Fruit fly (Drosophila melanogaster): ENCODE data around the gene nerfin-2.
A peak's percentile ranks its signal among the peaks of the same experiment; 100 is the strongest.

nerfin-2 gene

DNA sequence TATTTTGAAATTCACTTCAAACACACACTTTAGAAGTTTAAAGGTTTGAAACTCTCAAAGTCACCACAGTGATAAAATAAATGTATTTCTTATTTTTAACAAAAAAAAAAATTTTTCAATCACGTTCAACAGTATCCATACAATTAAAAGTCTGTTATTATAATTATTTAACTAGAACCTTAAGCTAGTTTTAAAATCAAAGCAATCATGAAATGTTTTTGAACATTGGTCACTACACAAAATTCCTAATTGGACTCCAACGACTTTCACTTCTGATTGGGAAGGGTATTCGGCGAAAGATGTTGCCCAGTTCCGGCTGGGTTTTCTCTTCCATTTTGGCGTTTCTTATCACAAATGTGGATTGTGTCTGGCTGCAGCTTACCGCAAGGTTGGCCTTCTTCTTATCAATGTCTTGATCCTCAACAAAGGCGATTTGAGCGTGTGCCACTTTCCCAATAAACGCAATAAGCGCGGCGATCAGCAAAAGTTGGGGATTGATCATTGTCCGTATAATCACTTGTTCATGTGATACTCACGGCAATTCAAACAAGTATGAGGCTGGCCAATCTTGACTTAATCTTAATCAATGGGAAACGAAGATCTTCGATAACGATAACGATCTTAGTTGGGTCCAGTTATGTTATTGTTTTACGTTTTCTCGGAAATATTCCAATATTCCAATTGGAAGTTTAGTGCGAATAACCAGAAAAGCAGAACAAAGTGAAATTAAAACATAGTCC is 22.7 kb upstream of the nerfin-2 start (continued):
- TF ChIP-seq Eip75B (GFP tag; optimal IDR thresholded peaks at IDR 0.05), result peak; percentile 59
- peak; percentile 69 for TF ChIP-seq acj6 (GFP tag; optimal IDR thresholded peaks at IDR 0.05)
- peak; percentile 47 for TF ChIP-seq cyc (GFP tag; optimal IDR thresholded peaks at IDR 0.05)
- no peak for TF ChIP-seq Met (GFP tag; optimal IDR thresholded peaks at IDR 0.05)
- peak; percentile 57 for TF ChIP-seq CG31627 (GFP tag; optimal IDR thresholded peaks at IDR 0.05)
- peak; percentile 34 for TF ChIP-seq Lpt (GFP tag; optimal IDR thresholded peaks at IDR 0.05)
- TF ChIP-seq CG6854 (GFP tag; optimal IDR thresholded peaks at IDR 0.05), result peak; percentile 17
- TF ChIP-seq lz (GFP tag; optimal IDR thresholded peaks at IDR 0.05), result peak; percentile 75
- TF ChIP-seq CG4318 (GFP tag; optimal IDR thresholded peaks at IDR 0.05), result no peak
- TF ChIP-seq spab (GFP tag; optimal IDR thresholded peaks at IDR 0.05), result no peak
- TF ChIP-seq CG10669 (GFP tag; optimal IDR thresholded peaks at IDR 0.05), result peak; percentile 57
- peak; percentile 83 for TF ChIP-seq Sox102F (GFP tag; optimal IDR thresholded peaks at IDR 0.05)
- peak; percentile 95 for TF ChIP-seq svp (GFP tag)
- TF ChIP-seq Hr38 (GFP tag; optimal IDR thresholded peaks at IDR 0.05), result no peak
- peak; percentile 87 for TF ChIP-seq CG32006 (GFP tag; optimal IDR thresholded peaks at IDR 0.05)
- TF ChIP-seq Eip78C (GFP tag), result peak; percentile 93
- peak; percentile 65 for TF ChIP-seq Hr39 (GFP tag; optimal IDR thresholded peaks at IDR 0.05)
- peak; percentile 75 for TF ChIP-seq CG34406 (GFP tag; optimal IDR thresholded peaks at IDR 0.05)
- peak; percentile 51 for TF ChIP-seq Eip93F (GFP tag; optimal IDR thresholded peaks at IDR 0.05)
- no peak for TF ChIP-seq Smox (GFP tag; optimal IDR thresholded peaks at IDR 0.05)
- TF ChIP-seq Gug (GFP tag; IDR thresholded peaks at IDR 0.05), result no peak
- TF ChIP-seq CG3919 (GFP tag; optimal IDR thresholded peaks at IDR 0.05), result peak; percentile 64
- TF ChIP-seq salr (GFP tag; optimal IDR thresholded peaks at IDR 0.05), result peak in 1 of 2 experiments; percentile 60
- peak; percentile 28 for TF ChIP-seq fd59A (GFP tag; optimal IDR thresholded peaks at IDR 0.05)
- peak; percentile 62 for TF ChIP-seq CG8632 (GFP tag; optimal IDR thresholded peaks at IDR 0.05)
- no peak for TF ChIP-seq CG15336 (GFP tag; IDR thresholded peaks at IDR 0.05)
- no peak for TF ChIP-seq CG9139 (GFP tag; optimal IDR thresholded peaks at IDR 0.05)
- TF ChIP-seq CG8119 (GFP tag; IDR thresholded peaks at IDR 0.05), result peak; percentile 69; the same call in 2 of the 3 replicates
- peak; percentile 63 for TF ChIP-seq vri (GFP tag; optimal IDR thresholded peaks at IDR 0.05)
- TF ChIP-seq Ets21C (GFP tag; optimal IDR thresholded peaks at IDR 0.05), result peak; percentile 64

DNA sequence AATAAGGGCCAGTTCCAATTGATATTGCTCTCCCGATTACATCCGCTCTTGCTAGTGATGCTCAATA is 22.3 kb upstream of the nerfin-2 start, which contains the start of gene CG12811:
Gene CG12811 (minus strand): TSS at position 23 of the 67 bp plus-strand sequence.
- TF ChIP-seq achi (GFP tag; optimal IDR thresholded peaks at IDR 0.05), result no peak
- TF ChIP-seq CG31627 (GFP tag; optimal IDR thresholded peaks at IDR 0.05), result no peak
- TF ChIP-seq acj6 (GFP tag; optimal IDR thresholded peaks at IDR 0.05), result no peak
- TF ChIP-seq Met (GFP tag; optimal IDR thresholded peaks at IDR 0.05), result no peak
- TF ChIP-seq salr (GFP tag; optimal IDR thresholded peaks at IDR 0.05), result no peak

DNA sequence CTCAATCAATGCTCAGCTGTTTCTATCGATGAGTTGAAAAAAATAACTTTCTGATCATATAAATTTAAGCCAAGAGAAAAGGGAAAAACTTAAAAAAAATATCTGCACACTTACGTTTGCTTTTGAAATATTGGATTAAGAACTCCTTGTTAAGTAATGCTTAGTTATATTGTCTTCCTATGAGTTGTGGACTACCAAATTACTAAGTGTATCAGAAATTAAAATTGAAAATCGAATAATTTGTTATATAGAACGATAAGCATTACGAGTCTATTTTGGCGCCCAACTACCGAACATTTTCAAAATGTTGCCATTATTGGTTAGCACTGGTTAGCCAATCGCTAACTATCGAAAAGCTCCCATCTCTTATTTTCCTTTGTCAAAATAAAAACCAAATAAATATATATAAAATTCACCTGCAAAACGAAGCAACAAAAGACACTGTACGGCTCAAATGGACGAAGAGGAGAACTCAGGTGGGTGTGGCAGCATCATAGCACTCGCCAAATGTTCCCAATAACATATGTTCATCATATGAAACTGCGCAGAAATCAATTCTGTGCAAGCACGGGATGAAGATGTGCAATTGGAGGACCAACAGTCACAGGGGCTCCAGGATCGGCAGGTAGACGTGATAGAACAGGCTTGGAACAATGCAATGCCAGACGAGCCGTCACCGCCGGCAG is 21.9 kb upstream of the nerfin-2 start, which contains the start of gene ohgt:
Gene ohgt (plus strand): TSS at position 358 of the 686 bp plus-strand sequence.
- TF ChIP-seq CG1621 (tag; optimal IDR thresholded peaks at IDR 0.05) (no peak), pdm3 (GFP tag; optimal IDR thresholded peaks at IDR 0.05) (no peak), CG4318 (GFP tag; optimal IDR thresholded peaks at IDR 0.05) (no peak), fd85E (GFP tag; optimal IDR thresholded peaks at IDR 0.05) (no peak), fkh (GFP tag; optimal IDR thresholded peaks at IDR 0.05) (peak; percentile 24), Hr39 (GFP tag; optimal IDR thresholded peaks at IDR 0.05) (peak; percentile 41), ss (GFP tag; optimal IDR thresholded peaks at IDR 0.05) (no peak), CG11294 (GFP tag; IDR thresholded peaks at IDR 0.05) (no peak), esn (GFP tag; optimal IDR thresholded peaks at IDR 0.05) (peak; percentile 49), Eip93F (GFP tag; optimal IDR thresholded peaks at IDR 0.05) (no peak), cyc (GFP tag; optimal IDR thresholded peaks at IDR 0.05) (peak; percentile 32), CG6808 (GFP tag; optimal IDR thresholded peaks at IDR 0.05) (peak; percentile 98), Sox14 (GFP tag; optimal IDR thresholded peaks at IDR 0.05) (peak; percentile 73), topi (GFP tag; optimal IDR thresholded peaks at IDR 0.05) (peak; percentile 29), fd59A (GFP tag; optimal IDR thresholded peaks at IDR 0.05) (peak; percentile 3), CG10631 (GFP tag; optimal IDR thresholded peaks at IDR 0.05) (peak; percentile 31), CG3032 (tag; optimal IDR thresholded peaks at IDR 0.05) (peak; percentile 44), CG6792 (GFP tag; optimal IDR thresholded peaks at IDR 0.05) (no peak), achi (GFP tag; optimal IDR thresholded peaks at IDR 0.05) (peak; percentile 41), Sox15 (GFP tag; optimal IDR thresholded peaks at IDR 0.05) (no peak), CG8119 (GFP tag; IDR thresholded peaks at IDR 0.05) (no peak; the same call in 2 of the 3 replicates), CG10669 (GFP tag; optimal IDR thresholded peaks at IDR 0.05) (peak; percentile 33), lz (GFP tag; optimal IDR thresholded peaks at IDR 0.05) (peak; percentile 25), Eip78C (GFP tag) (peak; percentile 84), CG16779 (tag; optimal IDR thresholded peaks at IDR 0.05) (no peak), Lpt (GFP tag; optimal IDR thresholded peaks at IDR 0.05) (no peak), acj6 (GFP tag; optimal IDR thresholded peaks at IDR 0.05) (peak; percentile 43)

Measured in whole organism, prepupa.